Fruit fly (Drosophila melanogaster) whole organism, embryonic: ENCODE data around the gene Pxd.

ENCODE experiments used
- Antp ChIP-seq: fragments of 200-800 bp; sonication (Bioruptor generic); optimal IDR thresholded peaks from 3 replicates; lab custom pipeline; 2016; ENCODE audit warnings: missing biosample characterization, missing genetic modification characterization
- CG10959 ChIP-seq: fragments of 200-800 bp; sonication (Bioruptor generic); IDR thresholded peaks from 2 replicates; pipeline ENCODE4 v1.3.6; 2022; ENCODE audit warnings: missing biosample characterization, missing genetic modification characterization
- CG11085 ChIP-seq: fragments of 200-800 bp; sonication (Bioruptor generic); IDR thresholded peaks from 2 replicates; pipeline ENCODE4 v1.3.6; 2022; ENCODE audit warnings: missing biosample characterization, missing genetic modification characterization
- CG12769 ChIP-seq: fragments of 200-800 bp; sonication (Bioruptor generic); optimal IDR thresholded peaks from 2 replicates; lab custom pipeline; 2019; ENCODE audit warnings: missing biosample characterization, mild to moderate bottlenecking, missing genetic modification characterization, moderate library complexity
- CG14441 ChIP-seq: fragments of 200-800 bp; sonication (Bioruptor generic); IDR thresholded peaks from 2 replicates; pipeline ENCODE4 v1.3.6; 2022; ENCODE audit warnings: missing biosample characterization, missing genetic modification characterization
- CG17186 ChIP-seq: fragments of 200-800 bp; sonication (Bioruptor generic); optimal IDR thresholded peaks from 3 replicates; lab custom pipeline; 2017; ENCODE audit warnings: missing biosample characterization, missing genetic modification reagents, missing genetic modification characterization
- CG17385 ChIP-seq: fragments of 200-800 bp; sonication (Bioruptor generic); optimal IDR thresholded peaks from 3 replicates; lab custom pipeline; 2018; ENCODE audit warnings: missing biosample characterization, mild to moderate bottlenecking, missing genetic modification characterization
- CG31224 ChIP-seq: fragments of 200-800 bp; sonication (Bioruptor generic); IDR thresholded peaks from 2 replicates; pipeline ENCODE4 v1.3.6; 2022; ENCODE audit warnings: missing biosample characterization, missing genetic modification characterization
- CG3838 ChIP-seq: fragments of 200-800 bp; sonication (Bioruptor generic); optimal IDR thresholded peaks from 3 replicates; lab custom pipeline; 2016; ENCODE audit warnings: missing biosample characterization, missing genetic modification characterization
- CG6175 ChIP-seq: fragments of 200-800 bp; sonication (Bioruptor generic); IDR thresholded peaks from 3 replicates; pipeline ENCODE4 v1.3.6; 2022; ENCODE audit warnings: missing biosample characterization, missing genetic modification characterization
- CG6254 ChIP-seq: fragments of 200-800 bp; sonication (Bioruptor generic); optimal IDR thresholded peaks from 3 replicates; lab custom pipeline; 2017; ENCODE audit warnings: mild to moderate bottlenecking, missing biosample characterization, missing genetic modification reagents, missing genetic modification characterization
- CG6683 ChIP-seq: fragments of 200-800 bp; sonication (Bioruptor generic); optimal IDR thresholded peaks from 2 replicates; lab custom pipeline; 2017; ENCODE audit warnings: missing biosample characterization, mild to moderate bottlenecking, missing genetic modification characterization, missing genetic modification reagents
- CG6765 ChIP-seq: fragments of 200-800 bp; sonication (Bioruptor generic); optimal IDR thresholded peaks from 3 replicates; lab custom pipeline; 2017; ENCODE audit warnings: missing biosample characterization, mild to moderate bottlenecking, missing genetic modification characterization
- CG7372 ChIP-seq: fragments of 200-800 bp; sonication (Bioruptor generic); IDR thresholded peaks from 2 replicates; pipeline ENCODE4 v1.3.6; 2022; ENCODE audit warnings: missing biosample characterization, missing genetic modification characterization
- CG8290 ChIP-seq, 3 experiments: fragments of 200-800 bp; sonication (Bioruptor generic); optimal IDR thresholded peaks; 2 replicates each; lab custom pipeline; 2016 to 2019; ENCODE audit warnings: missing biosample characterization in 3 of 3, missing genetic modification characterization in 3 of 3, mild to moderate bottlenecking in 2 of 3, moderate library complexity in 1 of 3
- CG8765 ChIP-seq: fragments of 200-800 bp; sonication (Bioruptor generic); IDR thresholded peaks from 2 replicates; pipeline ENCODE4 v1.3.6; 2022; ENCODE audit warnings: missing biosample characterization, missing genetic modification characterization
- CG9876 ChIP-seq: fragments of 200-800 bp; sonication (Bioruptor generic); optimal IDR thresholded peaks from 2 replicates; lab custom pipeline; 2016; ENCODE audit warnings: missing biosample characterization, missing genetic modification characterization
- CG9932 ChIP-seq: fragments of 200-800 bp; sonication (Bioruptor generic); IDR thresholded peaks from 2 replicates; pipeline ENCODE4 v1.3.6; 2022; ENCODE audit warnings: missing biosample characterization, missing genetic modification characterization
- CTCF ChIP-seq: fragments of 200-800 bp; sonication (Bioruptor generic); optimal IDR thresholded peaks from 2 replicates; lab custom pipeline; 2017; ENCODE audit warnings: missing biosample characterization, mild to moderate bottlenecking, missing genetic modification characterization, moderate library complexity
- Chrac-16 ChIP-seq: fragments of 200-800 bp; sonication (Bioruptor generic); optimal IDR thresholded peaks from 3 replicates; lab custom pipeline; 2016; ENCODE audit warnings: missing biosample characterization, missing genetic modification characterization
- Dip2 ChIP-seq: fragments of 200-800 bp; sonication (Bioruptor generic); IDR thresholded peaks from 2 replicates; pipeline ENCODE4 v1.3.6; 2022; ENCODE audit warnings: missing biosample characterization, missing genetic modification characterization
- Dp ChIP-seq: fragments of 200-800 bp; sonication (Bioruptor generic); optimal IDR thresholded peaks from 2 replicates; lab custom pipeline; 2018; ENCODE audit warnings: missing biosample characterization, mild to moderate bottlenecking, missing genetic modification characterization, moderate library complexity
- ERR ChIP-seq: fragments of 200-800 bp; sonication (Bioruptor generic); optimal IDR thresholded peaks from 2 replicates; lab custom pipeline; 2016; ENCODE audit warnings: missing biosample characterization, missing genetic modification characterization
- Elba2 ChIP-seq: fragments of 200-800 bp; sonication (Bioruptor generic); optimal IDR thresholded peaks from 3 replicates; lab custom pipeline; 2016; ENCODE audit warnings: missing biosample characterization, missing genetic modification characterization
- Ets65A ChIP-seq: fragments of 200-800 bp; sonication (Bioruptor generic); peaks from one replicate; lab custom pipeline; 2016; ENCODE audit warnings: missing biosample characterization, missing genetic modification characterization
- Fer3 ChIP-seq: fragments of 200-800 bp; sonication (Bioruptor generic); optimal IDR thresholded peaks from 2 replicates; lab custom pipeline; 2018; ENCODE audit warnings: missing biosample characterization, mild to moderate bottlenecking, missing genetic modification characterization, moderate library complexity
- GATAe ChIP-seq: fragments of 200-800 bp; sonication (Bioruptor generic); conservative IDR thresholded peaks from 2 replicates; pipeline ENCODE4 v1.3.6; 2022; ENCODE audit warnings: missing biosample characterization, missing genetic modification characterization
- HHEX ChIP-seq: fragments of 200-800 bp; sonication (Bioruptor generic); optimal IDR thresholded peaks from 3 replicates; lab custom pipeline; 2017; ENCODE audit warnings: missing biosample characterization, mild to moderate bottlenecking, missing genetic modification characterization, missing genetic modification reagents
- Hmx ChIP-seq: fragments of 200-800 bp; sonication (Bioruptor generic); optimal IDR thresholded peaks from 2 replicates; lab custom pipeline; 2016; ENCODE audit warnings: missing biosample characterization, missing genetic modification characterization
- Hr39 ChIP-seq: fragments of >200 bp; optimal IDR thresholded peaks from 2 replicates; lab custom pipeline; 2017
- NK7.1 ChIP-seq: fragments of 200-800 bp; sonication (Bioruptor generic); optimal IDR thresholded peaks from 3 replicates; lab custom pipeline; 2016; ENCODE audit warnings: missing biosample characterization, missing genetic modification characterization
- Oaz ChIP-seq: fragments of 200-800 bp; sonication (Bioruptor generic); IDR thresholded peaks from 2 replicates; pipeline ENCODE4 v1.3.6; 2022; ENCODE audit warnings: missing biosample characterization, missing genetic modification characterization
- Ravus ChIP-seq: fragments of 200-800 bp; sonication (Bioruptor generic); IDR thresholded peaks from 2 replicates; pipeline ENCODE4 v1.3.6; 2022; ENCODE audit warnings: missing biosample characterization, missing genetic modification characterization
- Sin3A ChIP-seq: fragments of >200 bp; optimal IDR thresholded peaks from 2 replicates; lab custom pipeline; 2018
- ato ChIP-seq: fragments of 200-800 bp; sonication (Bioruptor generic); IDR thresholded peaks from 2 replicates; pipeline ENCODE4 v1.3.6; 2022; ENCODE audit warnings: missing biosample characterization, missing genetic modification characterization; ENCODE audit not compliant: partially characterized antibody
- btn ChIP-seq: fragments of 200-800 bp; sonication (Bioruptor generic); optimal IDR thresholded peaks from 2 replicates; lab custom pipeline; 2016; ENCODE audit warnings: missing biosample characterization, missing genetic modification characterization
- chif ChIP-seq, 2 experiments: fragments of 200-800 bp; sonication (Bioruptor generic); optimal IDR thresholded peaks; 3 replicates each; lab custom pipeline; 2016; ENCODE audit warnings: missing biosample characterization in 2 of 2, missing genetic modification characterization in 2 of 2
- ftz-f1 ChIP-seq: fragments of 200-800 bp; sonication (Bioruptor generic); optimal IDR thresholded peaks from 2 replicates; lab custom pipeline; 2016; ENCODE audit warnings: missing biosample characterization, missing genetic modification characterization
- gcm ChIP-seq: fragments of 200-800 bp; sonication (Bioruptor generic); optimal IDR thresholded peaks from 2 replicates; lab custom pipeline; 2019; ENCODE audit warnings: missing biosample characterization, mild to moderate bottlenecking, missing genetic modification characterization, moderate library complexity
- hth ChIP-seq: fragments of >200 bp; optimal IDR thresholded peaks from 2 replicates; lab custom pipeline; 2017; ENCODE audit warnings: inconsistent platforms
- insv ChIP-seq, 2 experiments: fragments of 200-800 bp; sonication (Bioruptor generic); optimal IDR thresholded peaks; 3 replicates each; lab custom pipeline; 2016 to 2018; ENCODE audit warnings: missing biosample characterization in 2 of 2, missing genetic modification characterization in 2 of 2
- jumu ChIP-seq: fragments of 200-800 bp; sonication (Bioruptor generic); optimal IDR thresholded peaks from 3 replicates; lab custom pipeline; 2016; ENCODE audit warnings: missing biosample characterization, missing genetic modification characterization
- klu ChIP-seq: fragments of 200-800 bp; sonication (Bioruptor generic); IDR thresholded peaks from 2 replicates; pipeline ENCODE4 v1.3.6; 2022; ENCODE audit warnings: missing biosample characterization, missing genetic modification characterization
- pb ChIP-seq: fragments of 200-800 bp; sonication (Bioruptor generic); optimal IDR thresholded peaks from 3 replicates; lab custom pipeline; 2016; ENCODE audit warnings: missing biosample characterization, missing genetic modification characterization
- pzg ChIP-seq: fragments of 200-800 bp; sonication (Bioruptor generic); optimal IDR thresholded peaks from 3 replicates; lab custom pipeline; 2018; ENCODE audit warnings: missing biosample characterization, mild to moderate bottlenecking, missing genetic modification characterization, moderate library complexity
- seq ChIP-seq: fragments of 200-800 bp; sonication (Bioruptor generic); IDR thresholded peaks from 2 replicates; pipeline ENCODE4 v1.3.6; 2022; ENCODE audit warnings: missing biosample characterization, missing genetic modification characterization
- slou ChIP-seq: fragments of 200-800 bp; sonication (Bioruptor generic); optimal IDR thresholded peaks from 3 replicates; lab custom pipeline; 2016; ENCODE audit warnings: missing biosample characterization, missing genetic modification characterization
- trem ChIP-seq: fragments of 200-800 bp; optimal IDR thresholded peaks from 3 replicates; lab custom pipeline; 2019; ENCODE audit warnings: missing biosample characterization, mild to moderate bottlenecking, missing genetic modification characterization, moderate library complexity
- ttk ChIP-seq: fragments of 200-800 bp; sonication (Bioruptor generic); IDR thresholded peaks from 2 replicates; pipeline ENCODE4 v2.1.2; 2022; ENCODE audit warnings: missing biosample characterization, missing genetic modification characterization
- zfh2 ChIP-seq: fragments of 200-800 bp; sonication (Bioruptor generic); optimal IDR thresholded peaks from 2 replicates; lab custom pipeline; 2016; ENCODE audit warnings: missing biosample characterization, missing genetic modification characterization

The Pxd gene

dm6 chr3R:17065018-17065784 is 50.8 kb downstream of the Pxd start (continued):
- TF ChIP-seq CG6683 (peak; percentile 90), seq (peak; percentile 81), CG8290 (GFP tag; optimal IDR thresholded peaks at IDR 0.05; lab: Kevin White, UChicago) (peak; percentile 70), CG8290 (tag; optimal IDR thresholded peaks at IDR 0.05; lab: Kevin White, UChicago) (peak; percentile 62 to 93), CG17186 (GFP tag; lab: Kevin White, UChicago) (peak; percentile 25), CG3838 (GFP tag; lab: Kevin White, UChicago) (peak; percentile 83), CG14441 (GFP tag; lab: Robert Waterston, UW) (peak; percentile 84), ERR (peak; percentile 84), klu (GFP tag; lab: Robert Waterston, UW) (peak; percentile 79), insv (GFP tag; optimal IDR thresholded peaks at IDR 0.05; lab: Kevin White, UChicago) (peak; percentile 40 to 58), Hr39 (lab: Kevin White, UChicago) (no peak), Fer3 (tag; lab: Kevin White, UChicago) (peak; percentile 93), ttk (peak; percentile 86), Chrac-16 (GFP tag; lab: Kevin White, UChicago) (peak; percentile 92), CG8765 (GFP tag; lab: Robert Waterston, UW) (peak; percentile 55; the same call in 1 of the 2 replicates), CG6254 (GFP tag; lab: Kevin White, UChicago) (peak; percentile 80), Sin3A (lab: Kevin White, UChicago) (no peak), chif (GFP tag; optimal IDR thresholded peaks at IDR 0.05; lab: Kevin White, UChicago) (peak; percentile 92), CG9876 (GFP tag; lab: Kevin White, UChicago) (peak; percentile 73), Oaz (GFP tag; lab: Robert Waterston, UW) (peak; percentile 71), CG6765 (peak; percentile 84), CG10959 (GFP tag; lab: Robert Waterston, UW) (peak; percentile 69), CTCF (peak; percentile 45), CG17385 (GFP tag; lab: Kevin White, UChicago) (peak; percentile 90), pb (GFP tag; lab: Kevin White, UChicago) (peak; percentile 72), btn (peak; percentile 60), GATAe (peak; percentile 71), hth (no peak), ftz-f1 (GFP tag; lab: Kevin White, UChicago) (peak; percentile 38), jumu (GFP tag; lab: Kevin White, UChicago) (peak; percentile 90), Ets65A (GFP tag; lab: Kevin White, UChicago) (peak; percentile 96), gcm (peak; percentile 95), slou (GFP tag; lab: Kevin White, UChicago) (peak; percentile 56), CG12769 (peak; percentile 96), pzg (GFP tag; lab: Kevin White, UChicago) (peak; percentile 12), HHEX (peak; percentile 89), NK7.1 (peak; percentile 85), Dp (no peak), Elba2 (no peak), ato (GFP tag; lab: Robert Waterston, UW) (no peak), CG31224 (GFP tag; lab: Robert Waterston, UW) (peak; percentile 80), Hmx (peak; percentile 91), Ravus (GFP tag; lab: Robert Waterston, UW) (peak; percentile 64), CG7372 (peak; percentile 83), CG11085 (GFP tag; lab: Robert Waterston, UW) (peak; percentile 45), zfh2 (GFP tag; lab: Kevin White, UChicago) (peak; percentile 92), CG6175 (GFP tag; lab: Robert Waterston, UW) (peak; percentile 86), CG9932 (GFP tag; lab: Robert Waterston, UW) (peak; percentile 86), trem (tag; lab: Kevin White, UChicago) (peak; percentile 91), Antp (GFP tag; lab: Kevin White, UChicago) (peak; percentile 87), Dip2 (GFP tag; lab: Robert Waterston, UW) (no peak)
